Fruit fly (Drosophila melanogaster) whole organism, embryonic: ENCODE measurements around the gene RpS17.

Source experiments
- CG11093 ChIP-seq: fragments of 200-800 bp; sonication (Bioruptor generic); IDR thresholded peaks from 3 replicates; pipeline ENCODE4 v1.3.6; 2022; ENCODE audit warnings: missing biosample characterization, missing genetic modification characterization
- CG12104 ChIP-seq: fragments of 200-800 bp; sonication (Bioruptor generic); optimal IDR thresholded peaks from 3 replicates; lab custom pipeline; 2016; ENCODE audit warnings: missing biosample characterization, missing genetic modification characterization
- CG12659 ChIP-seq: fragments of 200-800 bp; sonication (Bioruptor generic); optimal IDR thresholded peaks from 3 replicates; lab custom pipeline; 2017; ENCODE audit warnings: mild to moderate bottlenecking, missing biosample characterization, missing genetic modification reagents, missing genetic modification characterization
- CG13123 ChIP-seq: fragments of 200-800 bp; sonication (Bioruptor generic); optimal IDR thresholded peaks from 2 replicates; lab custom pipeline; 2016; ENCODE audit warnings: missing biosample characterization, missing genetic modification characterization
- CG14860 ChIP-seq: fragments of 200-800 bp; sonication (Bioruptor generic); IDR thresholded peaks from 3 replicates; pipeline ENCODE4 v1.3.6; 2022; ENCODE audit warnings: missing biosample characterization, missing genetic modification characterization; ENCODE audit not compliant: partially characterized antibody
- CG15479 ChIP-seq: fragments of 200-800 bp; sonication (Bioruptor generic); optimal IDR thresholded peaks from 3 replicates; lab custom pipeline; 2019; ENCODE audit warnings: missing biosample characterization, mild to moderate bottlenecking, missing genetic modification characterization, moderate library complexity
- CG17568 ChIP-seq: fragments of 200-800 bp; sonication (Bioruptor generic); optimal IDR thresholded peaks from 2 replicates; lab custom pipeline; 2018; ENCODE audit warnings: missing biosample characterization, mild to moderate bottlenecking, missing genetic modification characterization, moderate library complexity
- CG17612 ChIP-seq: fragments of 200-800 bp; sonication (Bioruptor generic); IDR thresholded peaks from 2 replicates; pipeline ENCODE4 v1.3.6; 2022; ENCODE audit warnings: missing biosample characterization, missing genetic modification characterization
- CG18619 ChIP-seq: fragments of 200-800 bp; sonication (Bioruptor generic); optimal IDR thresholded peaks from 3 replicates; lab custom pipeline; 2017; ENCODE audit warnings: missing biosample characterization, mild to moderate bottlenecking, missing genetic modification characterization
- CG30403 ChIP-seq: fragments of 200-800 bp; sonication (Bioruptor generic); optimal IDR thresholded peaks from 3 replicates; lab custom pipeline; 2016; ENCODE audit warnings: missing biosample characterization, missing genetic modification characterization
- CG30431 ChIP-seq: fragments of 200-800 bp; sonication (Bioruptor generic); optimal IDR thresholded peaks from 2 replicates; lab custom pipeline; 2017; ENCODE audit warnings: missing biosample characterization, missing genetic modification characterization
- CG31441 ChIP-seq: fragments of 200-800 bp; sonication (Bioruptor generic); IDR thresholded peaks from 2 replicates; pipeline ENCODE4 v1.3.6; 2022; ENCODE audit warnings: missing biosample characterization, missing genetic modification characterization
- CG34376 ChIP-seq: fragments of 200-800 bp; sonication (Bioruptor generic); optimal IDR thresholded peaks from 2 replicates; lab custom pipeline; 2018; ENCODE audit warnings: missing biosample characterization, mild to moderate bottlenecking, missing genetic modification characterization
- CG34422 ChIP-seq: fragments of 200-800 bp; sonication (Bioruptor generic); IDR thresholded peaks from 3 replicates; pipeline ENCODE4 v1.3.6; 2022; ENCODE audit warnings: missing biosample characterization, missing genetic modification characterization
- CG42726 ChIP-seq: fragments of 200-800 bp; sonication (Bioruptor generic); IDR thresholded peaks from 2 replicates; pipeline ENCODE4 v1.3.6; 2022; ENCODE audit warnings: missing biosample characterization, missing genetic modification characterization; ENCODE audit not compliant: partially characterized antibody
- CG4282 ChIP-seq: fragments of 200-800 bp; sonication (Bioruptor generic); optimal IDR thresholded peaks from 2 replicates; lab custom pipeline; 2016; ENCODE audit warnings: missing biosample characterization, missing genetic modification characterization
- CG5180 ChIP-seq: fragments of 200-800 bp; sonication (Bioruptor generic); optimal IDR thresholded peaks from 3 replicates; lab custom pipeline; 2017; ENCODE audit warnings: missing biosample characterization, missing genetic modification characterization, mild to moderate bottlenecking, moderate library complexity, missing genetic modification reagents
- CG7271 ChIP-seq: fragments of 200-800 bp; sonication (Bioruptor generic); optimal IDR thresholded peaks from 2 replicates; lab custom pipeline; 2018; ENCODE audit warnings: missing biosample characterization, mild to moderate bottlenecking, missing genetic modification characterization, moderate library complexity
- CG7745 ChIP-seq: fragments of 200-800 bp; sonication (Bioruptor generic); optimal IDR thresholded peaks from 2 replicates; lab custom pipeline; 2018; ENCODE audit warnings: missing biosample characterization, mild to moderate bottlenecking, missing genetic modification characterization, moderate library complexity
- CG7987 ChIP-seq: fragments of 200-800 bp; sonication (Bioruptor generic); optimal IDR thresholded peaks from 2 replicates; lab custom pipeline; 2018; ENCODE audit warnings: missing biosample characterization, mild to moderate bottlenecking, missing genetic modification characterization, moderate library complexity
- CG8765 ChIP-seq: fragments of 200-800 bp; sonication (Bioruptor generic); IDR thresholded peaks from 2 replicates; pipeline ENCODE4 v1.3.6; 2022; ENCODE audit warnings: missing biosample characterization, missing genetic modification characterization
- D19B ChIP-seq: fragments of 200-800 bp; sonication (Bioruptor generic); optimal IDR thresholded peaks from 2 replicates; lab custom pipeline; 2017; ENCODE audit warnings: missing biosample characterization, mild to moderate bottlenecking, missing genetic modification characterization
- Dfd ChIP-seq, 2 experiments: fragments of >200 bp; optimal IDR thresholded peaks; 2 replicates each; lab custom pipeline; 2017; ENCODE audit warnings: missing biosample characterization in 2 of 2, missing genetic modification characterization in 2 of 2
- Dip3 ChIP-seq: fragments of 200-800 bp; sonication (Bioruptor generic); optimal IDR thresholded peaks from 3 replicates; lab custom pipeline; 2016; ENCODE audit warnings: missing biosample characterization, missing genetic modification characterization
- Dll ChIP-seq: fragments of 200-800 bp; sonication (Bioruptor generic); IDR thresholded peaks from 4 replicates; pipeline ENCODE4 v1.3.6; 2022; ENCODE audit warnings: missing biosample characterization, missing genetic modification characterization; ENCODE audit not compliant: partially characterized antibody
- Hmr ChIP-seq: fragments of 200-800 bp; sonication (Bioruptor generic); optimal IDR thresholded peaks from 3 replicates; lab custom pipeline; 2017; ENCODE audit warnings: mild to moderate bottlenecking, missing biosample characterization, missing genetic modification reagents, missing genetic modification characterization
- Lhr ChIP-seq: fragments of 200-800 bp; sonication (Bioruptor generic); optimal IDR thresholded peaks from 3 replicates; lab custom pipeline; 2017; ENCODE audit warnings: mild to moderate bottlenecking, missing biosample characterization, missing genetic modification reagents, missing genetic modification characterization
- Neu2 ChIP-seq: fragments of 200-800 bp; sonication (Bioruptor generic); optimal IDR thresholded peaks from 3 replicates; lab custom pipeline; 2016; ENCODE audit warnings: missing biosample characterization, missing genetic modification characterization, borderline replicate concordance
- Sin3A ChIP-seq: fragments of >200 bp; optimal IDR thresholded peaks from 2 replicates; lab custom pipeline; 2018
- Sox100B ChIP-seq: fragments of 200-800 bp; sonication (Bioruptor generic); optimal IDR thresholded peaks from 3 replicates; lab custom pipeline; 2018; ENCODE audit warnings: missing biosample characterization, mild to moderate bottlenecking, missing genetic modification characterization
- bowl ChIP-seq: fragments of 200-800 bp; sonication (Bioruptor generic); IDR thresholded peaks from 2 replicates; pipeline ENCODE4 v1.3.6; 2022; ENCODE audit warnings: missing biosample characterization, missing genetic modification characterization
- cato ChIP-seq: fragments of 200-800 bp; sonication (Bioruptor generic); optimal IDR thresholded peaks from 2 replicates; lab custom pipeline; 2016; ENCODE audit warnings: missing biosample characterization, missing genetic modification characterization, borderline replicate concordance
- dati ChIP-seq: fragments of 200-800 bp; sonication (Bioruptor generic); IDR thresholded peaks from 2 replicates; pipeline ENCODE4 v1.3.6; 2022; ENCODE audit warnings: missing biosample characterization, missing genetic modification characterization
- disco-r ChIP-seq: fragments of 200-800 bp; sonication (Bioruptor generic); optimal IDR thresholded peaks from 2 replicates; lab custom pipeline; 2016; ENCODE audit warnings: missing biosample characterization, missing genetic modification characterization
- esg ChIP-seq: fragments of 200-800 bp; sonication (Bioruptor generic); conservative IDR thresholded peaks from 2 replicates; pipeline ENCODE4 v1.3.6; 2022; ENCODE audit warnings: missing biosample characterization, missing genetic modification characterization
- eve ChIP-seq, 2 experiments: fragments of >200 bp; optimal IDR thresholded peaks; 2 replicates each; lab custom pipeline; 2017; ENCODE audit warnings: missing biosample characterization in 2 of 2, missing genetic modification characterization in 2 of 2
- fd102C ChIP-seq: fragments of 200-800 bp; sonication (Bioruptor generic); optimal IDR thresholded peaks from 2 replicates; lab custom pipeline; 2018; ENCODE audit warnings: missing biosample characterization, mild to moderate bottlenecking, missing genetic modification characterization, moderate library complexity
- kay ChIP-seq: fragments of 200-800 bp; sonication (Bioruptor generic); optimal IDR thresholded peaks from 2 replicates; lab custom pipeline; 2016; ENCODE audit warnings: missing biosample characterization, missing genetic modification characterization
- lbe ChIP-seq: fragments of 200-800 bp; sonication (Bioruptor generic); optimal IDR thresholded peaks from 2 replicates; lab custom pipeline; 2016; ENCODE audit warnings: missing biosample characterization, mild to moderate bottlenecking, missing genetic modification characterization
- pan ChIP-seq, 4 experiments: fragments of >200 bp in 3 of 4; fragments of 200-800 bp in 1 of 4; sonication (Bioruptor generic) in 1 of 4; optimal IDR thresholded peaks in 3 of 4; IDR thresholded peaks in 1 of 4; 2 replicates each; pipeline versions ENCODE4 v1.3.6 to Lab custom; 2017 to 2022; ENCODE audit warnings: missing biosample characterization in 2 of 4, missing genetic modification characterization in 2 of 4, mixed read lengths in 1 of 4
- pb ChIP-seq: fragments of 200-800 bp; sonication (Bioruptor generic); optimal IDR thresholded peaks from 3 replicates; lab custom pipeline; 2016; ENCODE audit warnings: missing biosample characterization, missing genetic modification characterization
- pros ChIP-seq: fragments of 200-800 bp; sonication (Bioruptor generic); optimal IDR thresholded peaks from 3 replicates; lab custom pipeline; 2019; ENCODE audit warnings: missing biosample characterization, mild to moderate bottlenecking, missing genetic modification characterization, moderate library complexity
- repo ChIP-seq: fragments of 200-800 bp; sonication (Bioruptor generic); optimal IDR thresholded peaks from 2 replicates; lab custom pipeline; 2016; ENCODE audit warnings: missing biosample characterization, missing genetic modification characterization
- shn ChIP-seq: fragments of 200-800 bp; sonication (Bioruptor generic); optimal IDR thresholded peaks from 3 replicates; lab custom pipeline; 2016; ENCODE audit warnings: missing biosample characterization, missing genetic modification characterization
- slbo ChIP-seq: fragments of 200-800 bp; sonication (Bioruptor generic); IDR thresholded peaks from 2 replicates; pipeline ENCODE4 v1.3.6; 2022; ENCODE audit warnings: missing biosample characterization, missing genetic modification characterization
- sob ChIP-seq: fragments of 200-800 bp; sonication (Bioruptor generic); IDR thresholded peaks from 2 replicates; pipeline ENCODE4 v1.3.6; 2022; ENCODE audit warnings: missing biosample characterization, missing genetic modification characterization
- tx ChIP-seq: fragments of 200-800 bp; sonication (Bioruptor generic); optimal IDR thresholded peaks from 2 replicates; lab custom pipeline; 2016; ENCODE audit warnings: missing biosample characterization, missing genetic modification characterization
- z ChIP-seq: fragments of 200-800 bp; sonication (Bioruptor generic); IDR thresholded peaks from 3 replicates; pipeline ENCODE4 v1.3.6; 2022; ENCODE audit warnings: missing biosample characterization, missing genetic modification characterization
- zen2 ChIP-seq: fragments of 200-800 bp; sonication (Bioruptor generic); IDR thresholded peaks from 3 replicates; pipeline ENCODE4 v1.3.6; 2022; ENCODE audit warnings: missing biosample characterization, missing genetic modification characterization; ENCODE audit not compliant: partially characterized antibody

RpS17 gene

dm6 chr3L:9420054-9420818, 9.4 kb downstream of the RpS17 start (continued):
- 0 out of 2 replicates have a peak, but pooled peaks have one; percentile 7 for TF ChIP-seq sob (GFP tag; lab: Robert Waterston, UW)
- TF ChIP-seq CG30403 (GFP tag; lab: Kevin White, UChicago): peak; percentile 38
- TF ChIP-seq lbe (GFP tag; lab: Kevin White, UChicago): peak; percentile 92
- no peak for TF ChIP-seq Neu2 (GFP tag; lab: Kevin White, UChicago)
- TF ChIP-seq tx (GFP tag; lab: Kevin White, UChicago): peak; percentile 4
- TF ChIP-seq CG7987: no peak
- peak; percentile 55 for TF ChIP-seq CG31441
- no peak for TF ChIP-seq cato (GFP tag; lab: Kevin White, UChicago)
- TF ChIP-seq CG4282 (GFP tag; lab: Kevin White, UChicago): no peak
- no peak for TF ChIP-seq shn (GFP tag; lab: Kevin White, UChicago)
- no peak for TF ChIP-seq disco-r
- peak; percentile 23 for TF ChIP-seq CG18619 (GFP tag; lab: Kevin White, UChicago)
- TF ChIP-seq esg: peak; percentile 63; the same call in 1 of the 2 replicates
- no peak for TF ChIP-seq CG11093 (GFP tag; lab: Robert Waterston, UW)
- TF ChIP-seq Sin3A (lab: Kevin White, UChicago): no peak
- TF ChIP-seq CG17612 (GFP tag; lab: Robert Waterston, UW): no peak
- TF ChIP-seq CG34422: peak; percentile 27; the same call in 1 of the 3 replicates
- no peak for TF ChIP-seq Lhr
- no peak for TF ChIP-seq CG14860
- peak; percentile 9 for TF ChIP-seq Hmr (GFP tag; lab: Kevin White, UChicago)
- no peak for TF ChIP-seq CG7271 (tag; lab: Kevin White, UChicago)
- TF ChIP-seq pb (GFP tag; lab: Kevin White, UChicago): no peak
- no peak for TF ChIP-seq CG42726 (GFP tag; lab: Robert Waterston, UW)
- no peak for TF ChIP-seq CG8765 (GFP tag; lab: Robert Waterston, UW)
- no peak for TF ChIP-seq Dfd (GFP tag; optimal IDR thresholded peaks at IDR 0.05; lab: Kevin White, UChicago)
- TF ChIP-seq slbo (GFP tag; lab: Robert Waterston, UW): peak; percentile 38
- no peak for TF ChIP-seq CG13123 (GFP tag; lab: Kevin White, UChicago)
- TF ChIP-seq CG17568: peak; percentile 29
- TF ChIP-seq eve (GFP tag; optimal IDR thresholded peaks at IDR 0.05; lab: Kevin White, UChicago): peak in 1 of 2 experiments; percentile 74
- no peak for TF ChIP-seq D19B (GFP tag; lab: Kevin White, UChicago)
- peak; percentile 50 for TF ChIP-seq Sox100B (GFP tag; lab: Kevin White, UChicago)
- no peak for TF ChIP-seq z
- no peak for TF ChIP-seq dati
- no peak for TF ChIP-seq pan (optimal IDR thresholded peaks at IDR 0.05; lab: Kevin White, UChicago)
- TF ChIP-seq pan (GFP tag; optimal IDR thresholded peaks at IDR 0.05 in 1 of 2, IDR thresholded peaks at IDR 0.05 in 1 of 2): peak in 1 of 2 experiments; percentile 63
- TF ChIP-seq fd102C (GFP tag; lab: Kevin White, UChicago): no peak
- TF ChIP-seq bowl (GFP tag; lab: Robert Waterston, UW): no peak
- no peak for TF ChIP-seq Dll (GFP tag; lab: Robert Waterston, UW)
- no peak for TF ChIP-seq CG12104 (GFP tag; lab: Kevin White, UChicago)
- no peak for TF ChIP-seq CG30431 (GFP tag; lab: Kevin White, UChicago)
- TF ChIP-seq CG15479 (GFP tag; lab: Kevin White, UChicago): no peak
- TF ChIP-seq Dip3 (GFP tag; lab: Kevin White, UChicago): no peak
- no peak for TF ChIP-seq repo (GFP tag; lab: Kevin White, UChicago)
- TF ChIP-seq pros: no peak
- no peak for TF ChIP-seq CG5180 (GFP tag; lab: Kevin White, UChicago)
- no peak for TF ChIP-seq kay (GFP tag; lab: Kevin White, UChicago)
- TF ChIP-seq CG12659: peak; percentile 22
- no peak for TF ChIP-seq zen2 (GFP tag; lab: Robert Waterston, UW)
- TF ChIP-seq CG34376 (GFP tag; lab: Kevin White, UChicago): no peak
- no peak for TF ChIP-seq CG7745 (tag; lab: Kevin White, UChicago)
